Worm (Caenorhabditis elegans) whole organism, L4 larva: ENCODE results near the gene tiar-2.
A peak's percentile ranks its signal among the peaks of the same experiment; 100 is the strongest.
"Not testable (repeated sequence)": the region's sequence is repeated elsewhere in the genome, so short reads cannot be mapped to it uniquely, and the experiment has no call there.

Experiments used
- F10B5.3 ChIP-seq: sonication (generic microtip); optimal IDR thresholded peaks from 2 replicates; lab custom pipeline; 2016; ENCODE audit warnings: mild to moderate bottlenecking, missing genetic modification characterization, missing compliant biosample characterization
- F26F4.8 ChIP-seq: fragments of 200-800 bp; sonication (Bioruptor generic); conservative IDR thresholded peaks from 2 replicates; pipeline ENCODE4 v1.3.6; 2022; ENCODE audit warnings: missing genetic modification characterization, missing compliant biosample characterization
- F44E2.7 ChIP-seq: fragments of 200-800 bp; sonication (Bioruptor generic); IDR thresholded peaks from 2 replicates; pipeline ENCODE4 v2.1.2; 2022; ENCODE audit warnings: missing genetic modification characterization, missing compliant biosample characterization
- Y48G9A.11 ChIP-seq: fragments of 200-800 bp; sonication (Bioruptor generic); IDR thresholded peaks from 2 replicates; pipeline ENCODE4 v1.3.6; 2022; ENCODE audit warnings: missing genetic modification reagents, missing genetic modification characterization, missing compliant biosample characterization
- ZK337.2 ChIP-seq: fragments of 200-800 bp; sonication (Bioruptor generic); IDR thresholded peaks from 2 replicates; pipeline ENCODE4 v1.3.6; 2022; ENCODE audit warnings: missing genetic modification reagents, missing genetic modification characterization, missing compliant biosample characterization
- aha-1 ChIP-seq: fragments of 150-350 bp; peaks from one replicate; lab custom pipeline; 2014; ENCODE audit warnings: missing biosample characterization, missing genetic modification characterization
- ceh-20 ChIP-seq: fragments of 200-800 bp; sonication (Bioruptor generic); IDR thresholded peaks from 2 replicates; pipeline ENCODE4 v1.3.6; 2022; ENCODE audit warnings: missing genetic modification reagents, missing genetic modification characterization, missing compliant biosample characterization
- ceh-44 ChIP-seq: fragments of 200-800 bp; sonication (Bioruptor generic); IDR thresholded peaks from 2 replicates; pipeline ENCODE4 v1.3.6; 2022; ENCODE audit warnings: missing genetic modification reagents, missing genetic modification characterization, missing compliant biosample characterization
- ceh-82 ChIP-seq: sonication (generic microtip); optimal IDR thresholded peaks from 2 replicates; lab custom pipeline; 2017; ENCODE audit warnings: missing biosample characterization, missing genetic modification characterization
- ctbp-1 ChIP-seq: fragments of 200-800 bp; sonication (Bioruptor generic); IDR thresholded peaks from 2 replicates; pipeline ENCODE4 v1.3.6; 2022; ENCODE audit warnings: missing genetic modification reagents, missing genetic modification characterization, missing compliant biosample characterization
- dmd-6 ChIP-seq: fragments of 200-800 bp; sonication (Bioruptor generic); IDR thresholded peaks from 2 replicates; pipeline ENCODE4 v1.3.6; 2022; ENCODE audit warnings: missing genetic modification reagents, missing genetic modification characterization, missing compliant biosample characterization
- dmd-9 ChIP-seq: fragments of 200-800 bp; sonication (Bioruptor generic); IDR thresholded peaks from 2 replicates; pipeline ENCODE4 v1.3.6; 2022; ENCODE audit warnings: missing genetic modification reagents, missing genetic modification characterization, missing compliant biosample characterization
- dve-1 ChIP-seq: sonication (generic microtip); optimal IDR thresholded peaks from 2 replicates; lab custom pipeline; 2017; ENCODE audit warnings: antibody characterized with exemption, mild to moderate bottlenecking, missing genetic modification characterization, missing compliant biosample characterization; ENCODE audit not compliant: insufficient read depth
- egl-43 ChIP-seq: fragments of 200-800 bp; sonication (Bioruptor generic); IDR thresholded peaks from 2 replicates; pipeline ENCODE4 v1.3.6; 2022; ENCODE audit warnings: missing genetic modification reagents, missing genetic modification characterization, missing compliant biosample characterization
- gei-8 ChIP-seq: fragments of 200-800 bp; sonication (Bioruptor generic); optimal IDR thresholded peaks from 2 replicates; lab custom pipeline; 2018; ENCODE audit warnings: mild to moderate bottlenecking, missing genetic modification characterization, missing compliant biosample characterization
- hlh-30 ChIP-seq: sonication (generic microtip); optimal IDR thresholded peaks from 2 replicates; lab custom pipeline; 2017; ENCODE audit warnings: antibody characterized with exemption, mild to moderate bottlenecking, missing genetic modification characterization, missing compliant biosample characterization; ENCODE audit not compliant: insufficient read depth
- hmg-1.1 ChIP-seq: fragments of 200-800 bp; sonication (Bioruptor generic); IDR thresholded peaks from 2 replicates; pipeline ENCODE4 v1.3.6; 2022; ENCODE audit warnings: missing genetic modification reagents, missing genetic modification characterization, missing compliant biosample characterization
- lin-1 ChIP-seq: fragments of 200-800 bp; sonication (Bioruptor generic); IDR thresholded peaks from 2 replicates; pipeline ENCODE4 v1.3.6; 2022; ENCODE audit warnings: missing genetic modification reagents, missing genetic modification characterization, missing compliant biosample characterization
- lin-13 ChIP-seq: fragments of 150-350 bp; optimal IDR thresholded peaks from 2 replicates; lab custom pipeline; 2014; ENCODE audit warnings: missing biosample characterization, missing genetic modification reagents, missing genetic modification characterization
- lin-38 ChIP-seq: fragments of 200-800 bp; sonication (Bioruptor generic); IDR thresholded peaks from 2 replicates; pipeline ENCODE4 v1.3.6; 2022; ENCODE audit warnings: missing genetic modification reagents, missing genetic modification characterization, missing compliant biosample characterization
- lin-39 ChIP-seq: fragments of 150-350 bp; optimal IDR thresholded peaks from 2 replicates; lab custom pipeline; 2014; ENCODE audit warnings: missing biosample characterization, missing genetic modification reagents, missing genetic modification characterization
- lsy-2 ChIP-seq, 2 experiments: fragments of 150-350 bp in 1 of 2; sonication (generic microtip) in 1 of 2; optimal IDR thresholded peaks; 2 replicates each; lab custom pipeline; 2014 to 2017; ENCODE audit warnings: missing biosample characterization in 2 of 2, missing genetic modification characterization in 2 of 2
- madf-9 ChIP-seq: fragments of 200-800 bp; sonication (Bioruptor generic); conservative IDR thresholded peaks from 2 replicates; pipeline ENCODE4 v1.3.6; 2022; ENCODE audit warnings: missing genetic modification reagents, missing genetic modification characterization, missing compliant biosample characterization
- mdt-29 ChIP-seq: fragments of 200-800 bp; sonication (Bioruptor generic); IDR thresholded peaks from 2 replicates; pipeline ENCODE4 v1.3.6; 2022; ENCODE audit warnings: missing genetic modification reagents, missing genetic modification characterization, missing compliant biosample characterization
- mep-1 ChIP-seq: fragments of 150-350 bp; sonication (generic microtip); optimal IDR thresholded peaks from 3 replicates; lab custom pipeline; 2014; ENCODE audit warnings: missing biosample characterization, missing genetic modification characterization
- mes-2 ChIP-seq: sonication (generic microtip); optimal IDR thresholded peaks from 2 replicates; lab custom pipeline; 2016; ENCODE audit warnings: missing genotype, mild to moderate bottlenecking, missing genetic modification characterization, missing compliant biosample characterization; ENCODE audit not compliant: poor library complexity, severe bottlenecking
- nhr-102 ChIP-seq: sonication (generic microtip); optimal IDR thresholded peaks from 2 replicates; lab custom pipeline; 2016; ENCODE audit warnings: mild to moderate bottlenecking, missing genetic modification characterization, moderate library complexity, missing compliant biosample characterization
- nhr-111 ChIP-seq: fragments of 200-800 bp; sonication (Bioruptor generic); optimal IDR thresholded peaks from 2 replicates; lab custom pipeline; 2018; ENCODE audit warnings: mild to moderate bottlenecking, missing genetic modification characterization, missing compliant biosample characterization
- nhr-42 ChIP-seq: fragments of 200-800 bp; sonication (Bioruptor generic); IDR thresholded peaks from 2 replicates; pipeline ENCODE4 v1.3.6; 2022; ENCODE audit warnings: missing genetic modification characterization, missing compliant biosample characterization
- nhr-48 ChIP-seq: sonication (generic microtip); optimal IDR thresholded peaks from 2 replicates; lab custom pipeline; 2016; ENCODE audit warnings: mild to moderate bottlenecking, missing genetic modification characterization, missing compliant biosample characterization
- nhr-6 ChIP-seq: fragments of 150-350 bp; optimal IDR thresholded peaks from 2 replicates; lab custom pipeline; 2014; ENCODE audit warnings: missing biosample characterization, missing genetic modification characterization
- pha-4 ChIP-seq, 2 experiments: fragments of 150-350 bp in 1 of 2; fragments of 200-800 bp in 1 of 2; sonication (Bioruptor generic) in 1 of 2; IDR thresholded peaks in 1 of 2; optimal IDR thresholded peaks in 1 of 2; 2 replicates each; pipeline versions ENCODE4 v1.3.6 to Lab custom; 2014 to 2022; ENCODE audit warnings: missing genetic modification characterization in 2 of 2, missing genetic modification reagents in 2 of 2, missing biosample characterization in 1 of 2, missing compliant biosample characterization in 1 of 2
- set-16 ChIP-seq: fragments of 200-800 bp; sonication (Bioruptor generic); IDR thresholded peaks from 2 replicates; pipeline ENCODE4 v1.3.6; 2022; ENCODE audit warnings: missing genetic modification reagents, missing genetic modification characterization, missing compliant biosample characterization
- snpc-4 ChIP-seq: fragments of 150-350 bp; optimal IDR thresholded peaks from 2 replicates; lab custom pipeline; 2014; ENCODE audit warnings: missing biosample characterization, missing genetic modification characterization
- spr-1 ChIP-seq: sonication (generic microtip); optimal IDR thresholded peaks from 2 replicates; lab custom pipeline; 2016; ENCODE audit warnings: mild to moderate bottlenecking, missing genetic modification characterization, missing compliant biosample characterization
- tra-1 ChIP-seq: fragments of 200-800 bp; sonication (Bioruptor generic); IDR thresholded peaks from 2 replicates; pipeline ENCODE4 v1.3.6; 2022; ENCODE audit warnings: missing genetic modification reagents, missing genetic modification characterization, missing compliant biosample characterization
- unc-39 ChIP-seq: sonication (generic microtip); optimal IDR thresholded peaks from 2 replicates; lab custom pipeline; 2017; ENCODE audit warnings: missing biosample characterization, missing genetic modification characterization
- vab-7 ChIP-seq: fragments of 200-800 bp; sonication (Bioruptor generic); IDR thresholded peaks from 2 replicates; pipeline ENCODE4 v1.3.6; 2022; ENCODE audit warnings: missing genetic modification reagents, missing genetic modification characterization, missing compliant biosample characterization
- zip-2 ChIP-seq: fragments of 150-350 bp; optimal IDR thresholded peaks from 2 replicates; lab custom pipeline; 2014; ENCODE audit warnings: missing biosample characterization, missing genetic modification characterization

Gene tiar-2

DNA sequence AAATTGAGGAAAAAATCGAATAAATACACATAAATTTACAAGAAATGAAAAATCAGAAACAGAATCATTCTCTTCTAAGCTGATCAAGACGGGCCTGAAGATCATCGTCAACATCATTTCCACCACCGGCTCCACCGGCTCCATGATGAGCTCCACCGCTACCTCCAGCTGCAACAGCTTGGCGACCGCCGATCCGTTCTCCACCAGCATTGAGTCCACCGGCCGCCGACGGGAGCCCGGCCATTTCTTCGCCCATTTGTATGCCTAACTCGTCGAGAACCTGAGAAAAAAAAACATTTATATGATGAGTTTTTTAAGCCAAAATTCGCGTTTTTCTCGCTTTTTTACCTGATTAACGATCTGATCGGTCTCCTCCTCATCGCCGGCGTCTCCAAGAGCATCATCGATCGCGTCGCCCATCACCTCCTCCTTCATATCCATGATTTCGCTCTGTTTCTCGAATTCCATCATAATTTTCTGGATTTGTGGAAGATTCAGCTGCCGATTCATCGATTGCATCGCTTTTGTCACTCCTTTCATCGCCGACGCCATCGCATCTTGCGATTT, 1.1 kb upstream of the tiar-2 start:
- TF ChIP-seq set-16 (GFP tag; lab: Robert Waterston, UW) (peak; percentile 86), spr-1 (tag; lab: Kevin White, UChicago) (no peak)

DNA sequence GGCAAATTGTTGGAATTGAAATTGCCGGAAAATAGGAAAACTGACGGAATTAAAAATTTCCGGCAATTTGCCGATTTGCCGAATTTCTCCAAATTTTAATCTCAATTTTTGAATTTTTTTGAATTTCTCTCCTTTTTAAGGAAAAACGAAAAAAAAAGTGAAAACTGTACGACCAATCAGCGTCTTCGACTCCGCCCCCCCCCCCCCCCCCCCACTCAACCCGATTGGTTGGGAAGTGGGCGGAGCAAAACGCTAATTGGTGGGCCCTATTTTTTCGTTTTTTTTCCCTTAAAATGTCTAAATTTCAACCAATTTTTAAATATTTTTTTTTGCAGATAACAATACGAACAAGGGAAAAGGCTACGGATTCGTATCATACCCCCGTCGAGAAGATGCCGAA, 1.5 kb downstream of the tiar-2 start:
- peak; percentile 73 for TF ChIP-seq set-16 (GFP tag; lab: Robert Waterston, UW)
- no peak for TF ChIP-seq nhr-111 (GFP tag; lab: Kevin White, UChicago)
- no peak for TF ChIP-seq hmg-1.1 (GFP tag; lab: Robert Waterston, UW)

DNA sequence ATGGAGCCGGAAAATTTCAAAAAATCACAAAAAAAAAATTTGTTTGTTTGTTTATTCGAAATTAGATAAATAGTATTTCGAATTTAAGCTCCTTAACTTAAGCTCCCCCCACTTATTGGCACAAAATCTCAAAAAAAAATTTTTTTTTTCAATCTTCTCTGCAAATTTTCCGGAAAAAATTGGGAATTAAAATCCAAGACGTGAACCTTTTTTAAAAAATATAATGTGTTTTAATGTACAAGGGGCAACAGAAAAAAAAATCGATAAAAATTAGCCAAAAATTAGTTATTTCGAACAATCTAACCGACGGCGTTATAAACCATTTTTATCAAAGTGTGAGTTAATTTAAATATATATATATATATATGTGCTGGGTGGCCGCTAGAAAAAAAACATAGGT, 5.9 kb downstream of the tiar-2 start, which contains the start of gene Y46G5A.14:
Gene Y46G5A.14 (plus strand): TSS at position 301 of the 400 bp plus-strand sequence.
- TF ChIP-seq F44E2.7 (no peak), ceh-82 (tag; lab: Kevin White, UChicago) (no peak), F10B5.3 (tag; lab: Kevin White, UChicago) (no peak), lin-39 (tag; lab: Kevin White, UChicago) (no peak), ceh-20 (GFP tag; lab: Robert Waterston, UW) (no peak), mes-2 (tag; lab: Kevin White, UChicago) (no peak), unc-39 (tag; lab: Kevin White, UChicago) (no peak), dve-1 (tag; lab: Kevin White, UChicago) (no peak), dmd-9 (GFP tag; lab: Robert Waterston, UW) (no peak), nhr-48 (no peak), nhr-111 (GFP tag; lab: Kevin White, UChicago) (no peak), nhr-42 (GFP tag; lab: Robert Waterston, UW) (no peak), zip-2 (tag; lab: Kevin White, UChicago) (no peak), nhr-102 (tag; lab: Kevin White, UChicago) (no peak), gei-8 (GFP tag; lab: Kevin White, UChicago) (no peak), F26F4.8 (GFP tag; lab: Robert Waterston, UW) (no peak), madf-9 (GFP tag; lab: Robert Waterston, UW) (no peak)
- TF ChIP-seq, all 104 proteins: peak for 0

DNA sequence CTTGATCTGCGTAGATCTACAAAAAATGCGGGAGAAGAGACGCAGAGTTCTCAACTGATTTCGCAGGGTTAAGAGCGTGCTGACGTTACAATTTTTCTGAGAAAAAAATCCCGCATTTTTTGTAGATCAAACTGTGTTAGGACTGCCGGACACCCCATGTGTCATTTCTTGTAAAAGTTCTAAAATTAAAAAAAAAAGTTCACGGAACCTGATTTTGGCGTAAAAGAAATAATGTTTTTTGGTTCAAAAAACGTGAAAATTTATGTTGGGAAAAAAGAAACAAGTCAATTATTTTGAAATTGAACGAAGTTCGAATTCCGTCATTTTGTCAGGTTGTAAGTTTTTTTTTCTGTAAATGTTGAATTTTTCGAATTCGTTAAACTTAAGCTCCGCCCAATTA, 7.9 kb downstream of the tiar-2 start, which contains the start of gene Y46G5A.34:
Gene Y46G5A.34 (plus strand): TSS at position 301 of the 400 bp plus-strand sequence.
- no peak for TF ChIP-seq nhr-6 (tag; lab: Kevin White, UChicago)
- TF ChIP-seq aha-1, result peak; percentile 60
- TF ChIP-seq, all 104 proteins: peak for 1

DNA sequence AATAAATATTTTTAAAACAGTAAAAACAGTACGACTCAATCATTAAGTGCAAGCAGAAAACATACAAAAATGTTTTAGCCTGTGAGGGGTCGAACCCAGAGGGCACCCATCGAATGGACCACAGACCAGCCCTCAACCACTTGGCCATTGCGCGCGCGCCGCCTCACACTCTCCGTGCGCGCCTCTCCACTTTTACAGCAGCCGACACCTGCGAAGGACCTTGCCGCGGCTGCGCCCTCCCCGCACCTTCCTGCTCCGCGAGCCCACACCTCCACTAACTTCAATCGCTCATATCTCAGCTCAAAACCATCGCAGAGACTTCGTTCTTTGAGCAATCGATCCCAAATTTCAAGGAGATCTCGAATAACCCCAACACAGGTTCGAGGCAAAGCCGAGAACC, 9.9 kb downstream of the tiar-2 start:
- peak; percentile 69; the same call in 1 of the 2 replicates for TF ChIP-seq dmd-9 (GFP tag; lab: Robert Waterston, UW)
- TF ChIP-seq dmd-6 (GFP tag; lab: Robert Waterston, UW), result peak; percentile 49; the same call in 1 of the 2 replicates
- TF ChIP-seq set-16 (GFP tag; lab: Robert Waterston, UW), result peak; percentile 98
- 0 out of 2 replicates have a peak, but pooled peaks have one; percentile 16 for TF ChIP-seq lin-1 (GFP tag; lab: Robert Waterston, UW)
- TF ChIP-seq ctbp-1 (GFP tag; lab: Robert Waterston, UW), result 0 out of 2 replicates have a peak, but pooled peaks have one; percentile 34
- 0 out of 2 replicates have a peak, but pooled peaks have one; percentile 2 for TF ChIP-seq ceh-44 (GFP tag; lab: Robert Waterston, UW)
- peak; percentile 81 for TF ChIP-seq snpc-4 (tag; lab: Kevin White, UChicago)
- TF ChIP-seq nhr-102 (tag; lab: Kevin White, UChicago), result peak; percentile 15
- peak in 1 of 2 experiments; percentile 31 for TF ChIP-seq lsy-2 (tag; optimal IDR thresholded peaks at IDR 0.05; lab: Kevin White, UChicago)
- TF ChIP-seq mes-2 (tag; lab: Kevin White, UChicago), result peak; percentile 79
- TF ChIP-seq nhr-42 (GFP tag; lab: Robert Waterston, UW), result peak; percentile 80; the same call in 1 of the 2 replicates
- peak; percentile 48; the same call in 1 of the 2 replicates for TF ChIP-seq pha-4 (GFP tag; IDR thresholded peaks at IDR 0.05; lab: Robert Waterston, UW)
- TF ChIP-seq pha-4 (tag; optimal IDR thresholded peaks at IDR 0.05; lab: Kevin White, UChicago), result not testable (repeated sequence)
- peak; percentile 10; the same call in 1 of the 2 replicates for TF ChIP-seq tra-1 (GFP tag; lab: Robert Waterston, UW)
- peak; percentile 87 for TF ChIP-seq Y48G9A.11 (GFP tag; lab: Robert Waterston, UW)
- 0 out of 2 replicates have a peak, but pooled peaks have one; percentile 24 for TF ChIP-seq mdt-29 (GFP tag; lab: Robert Waterston, UW)
- peak; percentile 84 for TF ChIP-seq lin-38
- peak; percentile 56; the same call in 1 of the 2 replicates for TF ChIP-seq vab-7 (GFP tag; lab: Robert Waterston, UW)
- TF ChIP-seq aha-1, result peak; percentile 93
- peak; percentile 20 for TF ChIP-seq hlh-30 (tag; lab: Kevin White, UChicago)
- peak; percentile 75; the same call in 1 of the 2 replicates for TF ChIP-seq egl-43
- peak; percentile 88 for TF ChIP-seq lin-13
- TF ChIP-seq mep-1 (tag; lab: Kevin White, UChicago), result peak; percentile 71
- TF ChIP-seq ZK337.2 (GFP tag; lab: Robert Waterston, UW), result peak; percentile 69; the same call in 1 of the 2 replicates
